Fruit fly (Drosophila melanogaster): ENCODE measurements around the gene Rab11.

Rab11 gene

dm6 chr3R:21112742-21113465 is 1.7 kb downstream of the Rab11 start (continued):
- TF ChIP-seq Oli (tag; optimal IDR thresholded peaks at IDR 0.05) = peak; percentile 90
- peak; percentile 75 for TF ChIP-seq CG18011 (GFP tag; optimal IDR thresholded peaks at IDR 0.05)
- TF ChIP-seq Ets65A (GFP tag) = peak; percentile 98
- TF ChIP-seq cg (GFP tag; optimal IDR thresholded peaks at IDR 0.05) = no peak
- no peak; the same call in 1 of the 2 replicates for TF ChIP-seq Adf1 (GFP tag; IDR thresholded peaks at IDR 0.05)
- peak; percentile 82 for TF ChIP-seq CG9876 (GFP tag; optimal IDR thresholded peaks at IDR 0.05)
- TF ChIP-seq CG10267 (tag; optimal IDR thresholded peaks at IDR 0.05) = peak; percentile 57
- TF ChIP-seq CG3281 (GFP tag; optimal IDR thresholded peaks at IDR 0.05) = peak; percentile 85
- peak; percentile 91 for TF ChIP-seq CG15269 (tag; optimal IDR thresholded peaks at IDR 0.05)
- TF ChIP-seq Antp (GFP tag; optimal IDR thresholded peaks at IDR 0.05) = peak; percentile 88
- TF ChIP-seq CG6254 (GFP tag; optimal IDR thresholded peaks at IDR 0.05) = peak; percentile 66
- peak; percentile 76 for TF ChIP-seq NFAT (GFP tag; IDR thresholded peaks at IDR 0.05)
- peak; percentile 70 for TF ChIP-seq CG2202 (tag; optimal IDR thresholded peaks at IDR 0.05)
- TF ChIP-seq org-1 (GFP tag; optimal IDR thresholded peaks at IDR 0.05) = peak; percentile 89
- TF ChIP-seq Dfd (GFP tag; optimal IDR thresholded peaks at IDR 0.05) = no peak
- peak; percentile 40 for TF ChIP-seq CG5180 (GFP tag; optimal IDR thresholded peaks at IDR 0.05)
- no peak; the same call in 1 of the 2 replicates for TF ChIP-seq CkIIα-i1 (GFP tag; IDR thresholded peaks at IDR 0.05)
- TF ChIP-seq amos (GFP tag; IDR thresholded peaks at IDR 0.05; ENCODE audit: partially characterized antibody) = no peak
- peak; percentile 74; the same call in 1 of the 3 replicates for TF ChIP-seq CG3726 (GFP tag; IDR thresholded peaks at IDR 0.05)
- TF ChIP-seq btn (GFP tag; optimal IDR thresholded peaks at IDR 0.05) = peak; percentile 87
- peak; percentile 78 for TF ChIP-seq bcd (GFP tag; optimal IDR thresholded peaks at IDR 0.05)
- peak in 1 of 2 experiments; percentile 57 for TF ChIP-seq Hr78 (GFP tag; optimal IDR thresholded peaks at IDR 0.05)
- peak; percentile 87 for TF ChIP-seq CG6689 (GFP tag; IDR thresholded peaks at IDR 0.05)
- peak; percentile 81 for TF ChIP-seq CG11247 (GFP tag; IDR thresholded peaks at IDR 0.05)
- TF ChIP-seq CG4854 (GFP tag; optimal IDR thresholded peaks at IDR 0.05) = peak; percentile 78
- no peak for TF ChIP-seq CG14860 (GFP tag; IDR thresholded peaks at IDR 0.05; ENCODE audit: partially characterized antibody)
- TF ChIP-seq CG1602 (GFP tag; optimal IDR thresholded peaks at IDR 0.05) = peak; percentile 75
- peak; percentile 57; the same call in 1 of the 2 replicates for TF ChIP-seq CG11085 (GFP tag; IDR thresholded peaks at IDR 0.05)
- peak; percentile 94 for TF ChIP-seq CG12769 (tag; optimal IDR thresholded peaks at IDR 0.05)
- peak in 1 of 2 experiments; percentile 39 for TF ChIP-seq Trl (optimal IDR thresholded peaks at IDR 0.05)
- TF ChIP-seq Trl (GFP tag; optimal IDR thresholded peaks at IDR 0.05) = peak; percentile 88
- peak; percentile 78 for TF ChIP-seq kah (GFP tag; optimal IDR thresholded peaks at IDR 0.05)
- TF ChIP-seq Camta (GFP tag; optimal IDR thresholded peaks at IDR 0.05) = peak; percentile 83
- TF ChIP-seq CG33213 (GFP tag; optimal IDR thresholded peaks at IDR 0.05) = peak; percentile 83
- no peak for TF ChIP-seq pan (optimal IDR thresholded peaks at IDR 0.05)
- TF ChIP-seq pan (GFP tag; optimal IDR thresholded peaks at IDR 0.05 in 1 of 2, IDR thresholded peaks at IDR 0.05 in 1 of 2) = peak in 1 of 2 experiments; percentile 91
- no peak for TF ChIP-seq mirr (GFP tag; optimal IDR thresholded peaks at IDR 0.05)
- no peak for TF ChIP-seq CG16813 (GFP tag; IDR thresholded peaks at IDR 0.05; ENCODE audit: partially characterized antibody)
- peak; percentile 84 for TF ChIP-seq H15 (GFP tag; IDR thresholded peaks at IDR 0.05)
- peak; percentile 73 for TF ChIP-seq al (GFP tag; IDR thresholded peaks at IDR 0.05)
- peak; percentile 47; the same call in 1 of the 2 replicates for TF ChIP-seq dan (GFP tag; IDR thresholded peaks at IDR 0.05)
- TF ChIP-seq p53 (GFP tag; optimal IDR thresholded peaks at IDR 0.05) = peak; percentile 46
- TF ChIP-seq CG10431 (GFP tag; optimal IDR thresholded peaks at IDR 0.05) = peak; percentile 26
- no peak for TF ChIP-seq CG15479 (GFP tag; optimal IDR thresholded peaks at IDR 0.05)
- peak; percentile 84 for TF ChIP-seq CG4707 (GFP tag; optimal IDR thresholded peaks at IDR 0.05)
- peak; percentile 89 for TF ChIP-seq CG17359 (tag; optimal IDR thresholded peaks at IDR 0.05)
- TF ChIP-seq nmo (GFP tag; optimal IDR thresholded peaks at IDR 0.05) = peak; percentile 87
- no peak for TF ChIP-seq HLHmδ (GFP tag; optimal IDR thresholded peaks at IDR 0.05)
- TF ChIP-seq ac (GFP tag; optimal IDR thresholded peaks at IDR 0.05) = peak; percentile 75

All from whole organism, embryonic.